Worm (Caenorhabditis elegans) whole organism, young adult: ENCODE measurements around the gene fbxa-76.

Experiments used
- B0336.3 ChIP-seq: fragments of 200-800 bp; sonication (Bioruptor generic); IDR thresholded peaks from 2 replicates; pipeline ENCODE4 v1.3.6; 2022; ENCODE audit warnings: missing genetic modification characterization, missing compliant biosample characterization
- F23B12.7 ChIP-seq: sonication (generic microtip); optimal IDR thresholded peaks from 2 replicates; lab custom pipeline; 2017; ENCODE audit warnings: missing genetic modification characterization, mild to moderate bottlenecking, missing compliant biosample characterization, antibody characterized with exemption, moderate library complexity; ENCODE audit not compliant: insufficient read depth
- F37B4.10 ChIP-seq: fragments of 200-800 bp; sonication (Bioruptor generic); IDR thresholded peaks from 2 replicates; pipeline ENCODE4 v1.3.6; 2022; ENCODE audit warnings: missing genetic modification characterization, missing compliant biosample characterization
- F52B5.7 ChIP-seq: sonication (generic microtip); optimal IDR thresholded peaks from 2 replicates; lab custom pipeline; 2016; ENCODE audit warnings: mild to moderate bottlenecking, missing genetic modification characterization, missing compliant biosample characterization
- K11D2.4 ChIP-seq: fragments of 200-800 bp; sonication (Bioruptor generic); IDR thresholded peaks from 2 replicates; pipeline ENCODE4 v1.3.6; 2022; ENCODE audit warnings: missing genetic modification reagents, missing genetic modification characterization, missing compliant biosample characterization
- T26A5.8 ChIP-seq: sonication (generic microtip); optimal IDR thresholded peaks from 2 replicates; lab custom pipeline; 2016; ENCODE audit warnings: missing genetic modification characterization, missing compliant biosample characterization
- atf-7 ChIP-seq: sonication (generic microtip); optimal IDR thresholded peaks from 2 replicates; lab custom pipeline; 2017; ENCODE audit warnings: mild to moderate bottlenecking, missing genetic modification characterization, missing compliant biosample characterization
- attf-3 ChIP-seq: fragments of 200-800 bp; sonication (Bioruptor generic); conservative IDR thresholded peaks from 2 replicates; pipeline ENCODE4 v1.3.6; 2022; ENCODE audit warnings: missing genetic modification reagents, missing genetic modification characterization, missing compliant biosample characterization
- attf-5 ChIP-seq: fragments of 200-800 bp; sonication (Bioruptor generic); optimal IDR thresholded peaks from 2 replicates; lab custom pipeline; 2018; ENCODE audit warnings: mild to moderate bottlenecking, missing genetic modification characterization, missing compliant biosample characterization
- cebp-1 ChIP-seq, 2 experiments: fragments of 200-800 bp in 1 of 2; sonication (Bioruptor generic) in 1 of 2; sonication (generic microtip) in 1 of 2; IDR thresholded peaks in 1 of 2; optimal IDR thresholded peaks in 1 of 2; 2 replicates each; pipeline versions ENCODE4 v1.3.6 to Lab custom; 2017 to 2022; ENCODE audit warnings: missing compliant biosample characterization in 2 of 2, missing genetic modification characterization in 2 of 2, mild to moderate bottlenecking in 1 of 2, missing genetic modification reagents in 1 of 2, moderate library complexity in 1 of 2
- ceh-40 ChIP-seq: fragments of 200-800 bp; sonication (Bioruptor generic); IDR thresholded peaks from 2 replicates; pipeline ENCODE4 v1.3.6; 2022; ENCODE audit warnings: missing genetic modification characterization, missing compliant biosample characterization
- chd-7 ChIP-seq: sonication (generic microtip); optimal IDR thresholded peaks from 2 replicates; lab custom pipeline; 2016; ENCODE audit warnings: mild to moderate bottlenecking, missing genetic modification characterization, moderate library complexity, missing compliant biosample characterization
- egl-44 ChIP-seq: fragments of 200-800 bp; sonication (Bioruptor generic); IDR thresholded peaks from 2 replicates; pipeline ENCODE4 v1.3.6; 2022; ENCODE audit warnings: missing genetic modification reagents, missing genetic modification characterization, missing compliant biosample characterization
- ets-4 ChIP-seq: fragments of 200-800 bp; sonication (Bioruptor generic); optimal IDR thresholded peaks from 2 replicates; lab custom pipeline; 2018; ENCODE audit warnings: mild to moderate bottlenecking, missing genetic modification characterization, missing compliant biosample characterization
- him-1 ChIP-seq: sonication (generic microtip); optimal IDR thresholded peaks from 2 replicates; lab custom pipeline; 2016; ENCODE audit warnings: missing genotype, missing genetic modification reagents, missing genetic modification characterization, missing compliant biosample characterization
- hmg-1.2 ChIP-seq: fragments of 200-800 bp; sonication (Bioruptor generic); IDR thresholded peaks from 2 replicates; pipeline ENCODE4 v1.3.6; 2022; ENCODE audit warnings: missing genetic modification reagents, missing genetic modification characterization, missing compliant biosample characterization
- hrde-1 ChIP-seq: sonication (generic microtip); optimal IDR thresholded peaks from 2 replicates; lab custom pipeline; 2016; ENCODE audit warnings: missing genetic modification characterization, mild to moderate bottlenecking, missing compliant biosample characterization, moderate library complexity, missing genotype, missing genetic modification reagents, borderline replicate concordance
- hsf-1 ChIP-seq: fragments of 200-800 bp; sonication (Bioruptor generic); IDR thresholded peaks from 2 replicates; pipeline ENCODE4 v1.3.6; 2022; ENCODE audit warnings: missing genetic modification reagents, missing genetic modification characterization, missing compliant biosample characterization
- let-526 ChIP-seq: fragments of 200-800 bp; sonication (Bioruptor generic); IDR thresholded peaks from 2 replicates; pipeline ENCODE4 v1.3.6; 2022; ENCODE audit warnings: missing genetic modification reagents, missing genetic modification characterization, missing compliant biosample characterization
- let-607 ChIP-seq, 2 experiments: fragments of 200-800 bp in 1 of 2; sonication (Bioruptor generic) in 1 of 2; sonication (generic microtip) in 1 of 2; optimal IDR thresholded peaks; 2 replicates each; lab custom pipeline; 2016 to 2018; ENCODE audit warnings: mild to moderate bottlenecking in 2 of 2, missing compliant biosample characterization in 2 of 2, missing genetic modification characterization in 2 of 2, moderate library complexity in 2 of 2, missing genotype in 1 of 2
- lin-26 ChIP-seq: fragments of 200-800 bp; sonication (Bioruptor generic); IDR thresholded peaks from 2 replicates; pipeline ENCODE4 v1.3.6; 2022; ENCODE audit warnings: missing genetic modification reagents, missing genetic modification characterization, missing compliant biosample characterization
- lin-40 ChIP-seq: sonication (generic microtip); optimal IDR thresholded peaks from 2 replicates; lab custom pipeline; 2016; ENCODE audit warnings: missing genetic modification characterization, mild to moderate bottlenecking, missing compliant biosample characterization, missing genotype, missing genetic modification reagents
- lir-1 ChIP-seq: fragments of 200-800 bp; sonication (Bioruptor generic); conservative IDR thresholded peaks from 2 replicates; pipeline ENCODE4 v1.3.6; 2022; ENCODE audit warnings: missing genetic modification reagents, missing genetic modification characterization, missing compliant biosample characterization
- lsl-1 ChIP-seq: fragments of 200-800 bp; sonication (Bioruptor generic); optimal IDR thresholded peaks from 2 replicates; lab custom pipeline; 2018; ENCODE audit warnings: mild to moderate bottlenecking, missing genetic modification characterization, moderate library complexity, missing compliant biosample characterization
- mes-4 ChIP-seq: sonication (generic microtip); optimal IDR thresholded peaks from 2 replicates; lab custom pipeline; 2016; ENCODE audit warnings: missing genotype, missing genetic modification characterization, missing compliant biosample characterization
- nfyb-1 ChIP-seq: fragments of 200-800 bp; sonication (Bioruptor generic); IDR thresholded peaks from 2 replicates; pipeline ENCODE4 v1.3.6; 2022; ENCODE audit warnings: missing genetic modification reagents, missing genetic modification characterization, missing compliant biosample characterization
- nhr-120 ChIP-seq: fragments of 200-800 bp; sonication (Bioruptor generic); IDR thresholded peaks from 2 replicates; pipeline ENCODE4 v1.3.6; 2022; ENCODE audit warnings: missing genetic modification characterization, missing compliant biosample characterization
- nhr-80 ChIP-seq: sonication (generic microtip); optimal IDR thresholded peaks from 2 replicates; lab custom pipeline; 2016; ENCODE audit warnings: missing genetic modification characterization, missing compliant biosample characterization
- nhr-90 ChIP-seq: sonication (generic microtip); optimal IDR thresholded peaks from 2 replicates; lab custom pipeline; 2016; ENCODE audit warnings: missing genotype, mild to moderate bottlenecking, missing genetic modification characterization, missing compliant biosample characterization
- pbrm-1 ChIP-seq: fragments of 200-800 bp; sonication (Bioruptor generic); IDR thresholded peaks from 2 replicates; pipeline ENCODE4 v1.3.6; 2022; ENCODE audit warnings: missing genetic modification reagents, missing genetic modification characterization, missing compliant biosample characterization
- pha-4 ChIP-seq: fragments of 150-350 bp; sonication (generic microtip); optimal IDR thresholded peaks from 2 replicates; lab custom pipeline; 2014; ENCODE audit warnings: missing biosample characterization, missing genetic modification reagents, missing genetic modification characterization
- tbp1 ChIP-seq: fragments of 200-800 bp; sonication (Bioruptor generic); optimal IDR thresholded peaks from 2 replicates; lab custom pipeline; 2018; ENCODE audit warnings: mild to moderate bottlenecking, missing genetic modification characterization, missing compliant biosample characterization
- tlf-1 ChIP-seq: fragments of 200-800 bp; sonication (Bioruptor generic); optimal IDR thresholded peaks from 2 replicates; lab custom pipeline; 2018; ENCODE audit warnings: mild to moderate bottlenecking, missing genetic modification characterization, missing compliant biosample characterization
- unc-62 ChIP-seq: fragments of 150-350 bp; optimal IDR thresholded peaks from 2 replicates; lab custom pipeline; 2014; ENCODE audit warnings: missing biosample characterization, missing genetic modification reagents, missing genetic modification characterization
- ztf-22 ChIP-seq: fragments of 200-800 bp; sonication (Bioruptor generic); optimal IDR thresholded peaks from 2 replicates; lab custom pipeline; 2018; ENCODE audit warnings: mild to moderate bottlenecking, missing genetic modification characterization, moderate library complexity, missing compliant biosample characterization
- ztf-25 ChIP-seq: fragments of 200-800 bp; sonication (Bioruptor generic); IDR thresholded peaks from 2 replicates; pipeline ENCODE4 v1.3.6; 2022; ENCODE audit warnings: missing genetic modification reagents, missing genetic modification characterization, missing compliant biosample characterization
- ztf-3 ChIP-seq: fragments of 200-800 bp; sonication (Bioruptor generic); optimal IDR thresholded peaks from 2 replicates; lab custom pipeline; 2018; ENCODE audit warnings: mild to moderate bottlenecking, missing genetic modification characterization, missing compliant biosample characterization

The fbxa-76 gene

ce11 chrIII:1288473-1289056 is 39.6 kb upstream of the fbxa-76 start, which contains the start of gene fbxa-50:
TSS of gene fbxa-50 (minus strand) at chrIII:1288523.
- TF ChIP-seq egl-44 (GFP tag; lab: Robert Waterston, UW) (no peak), cebp-1 (GFP tag; IDR thresholded peaks at IDR 0.05; lab: Robert Waterston, UW) (0 out of 2 replicates have a peak, but pooled peaks have one; percentile 18), cebp-1 (tag; optimal IDR thresholded peaks at IDR 0.05; lab: Kevin White, UChicago) (peak; percentile 80)

ce11 chrIII:1284584-1285046 is 35.7 kb upstream of the fbxa-76 start, which contains the start of gene fbxa-37:
TSS of gene fbxa-37 (plus strand) at chrIII:1284996.
- TF ChIP-seq let-526 = no peak
- no peak for TF ChIP-seq ztf-3 (GFP tag; lab: Kevin White, UChicago)
- no peak for TF ChIP-seq nhr-120
- no peak for TF ChIP-seq lsl-1 (GFP tag; lab: Kevin White, UChicago)
- TF ChIP-seq cebp-1 (GFP tag; IDR thresholded peaks at IDR 0.05; lab: Robert Waterston, UW) = peak; percentile 94
- peak; percentile 96 for TF ChIP-seq cebp-1 (tag; optimal IDR thresholded peaks at IDR 0.05; lab: Kevin White, UChicago)
- TF ChIP-seq hmg-1.2 (GFP tag; lab: Robert Waterston, UW) = peak; percentile 40; the same call in 1 of the 2 replicates
- no peak for TF ChIP-seq mes-4
- peak; percentile 49 for TF ChIP-seq attf-5
- TF ChIP-seq, all 124 proteins: peak for 3

ce11 chrIII:1279197-1279596 is 30.2 kb upstream of the fbxa-76 start:
- TF ChIP-seq let-607 (tag; optimal IDR thresholded peaks at IDR 0.05; lab: Kevin White, UChicago) = peak in 1 of 2 experiments; percentile 29
- TF ChIP-seq unc-62 (GFP tag; lab: Kevin White, UChicago) = peak; percentile 69
- TF ChIP-seq chd-7 (tag; lab: Kevin White, UChicago) = no peak
- TF ChIP-seq egl-44 (GFP tag; lab: Robert Waterston, UW) = peak; percentile 52; the same call in 1 of the 2 replicates
- no peak for TF ChIP-seq hrde-1
- TF ChIP-seq tlf-1 (GFP tag; lab: Kevin White, UChicago) = peak; percentile 3
- TF ChIP-seq T26A5.8 (tag; lab: Kevin White, UChicago) = no peak
- TF ChIP-seq nfyb-1 (GFP tag; lab: Robert Waterston, UW) = peak; percentile 69; the same call in 1 of the 2 replicates
- peak; percentile 46 for TF ChIP-seq nhr-90 (tag; lab: Kevin White, UChicago)
- TF ChIP-seq K11D2.4 (GFP tag; lab: Robert Waterston, UW) = no peak
- TF ChIP-seq ztf-25 (GFP tag; lab: Robert Waterston, UW) = no peak
- TF ChIP-seq pha-4 = peak; percentile 89
- TF ChIP-seq B0336.3 (GFP tag; lab: Robert Waterston, UW) = no peak; the same call in 1 of the 2 replicates
- TF ChIP-seq F23B12.7 (tag; lab: Kevin White, UChicago) = peak; percentile 17
- TF ChIP-seq atf-7 (tag; lab: Kevin White, UChicago) = peak; percentile 64
- TF ChIP-seq him-1 (tag; lab: Kevin White, UChicago) = no peak
- no peak for TF ChIP-seq attf-3
- no peak for TF ChIP-seq F37B4.10 (GFP tag; lab: Robert Waterston, UW)
- peak; percentile 35 for TF ChIP-seq tbp1 (GFP tag; lab: Kevin White, UChicago)
- peak; percentile 86 for TF ChIP-seq ets-4 (GFP tag; lab: Kevin White, UChicago)
- no peak for TF ChIP-seq lir-1
- TF ChIP-seq cebp-1 (GFP tag; IDR thresholded peaks at IDR 0.05; lab: Robert Waterston, UW) = peak; percentile 97
- peak; percentile 98 for TF ChIP-seq cebp-1 (tag; optimal IDR thresholded peaks at IDR 0.05; lab: Kevin White, UChicago)
- TF ChIP-seq F52B5.7 (tag; lab: Kevin White, UChicago) = no peak
- TF ChIP-seq attf-5 = peak; percentile 86
- peak; percentile 2 for TF ChIP-seq lin-40 (tag; lab: Kevin White, UChicago)
- TF ChIP-seq hsf-1 (GFP tag; lab: Robert Waterston, UW) = no peak
- TF ChIP-seq lin-26 (GFP tag; lab: Robert Waterston, UW) = no peak
- TF ChIP-seq ztf-22 (GFP tag; lab: Kevin White, UChicago) = peak; percentile 64
- TF ChIP-seq nhr-80 (tag; lab: Kevin White, UChicago) = peak; percentile 97
- TF ChIP-seq pbrm-1 (GFP tag; lab: Robert Waterston, UW) = no peak
- TF ChIP-seq ceh-40 (GFP tag; lab: Robert Waterston, UW) = no peak
